Fruit fly (Drosophila melanogaster) whole organism, embryonic: ENCODE results near the gene CG42814.

ENCODE experiments used
- Abd-B ChIP-seq: fragments of 200-800 bp; sonication (Bioruptor generic); optimal IDR thresholded peaks from 2 replicates; lab custom pipeline; 2018; ENCODE audit warnings: missing biosample characterization, mild to moderate bottlenecking, missing genetic modification characterization, moderate library complexity
- CG1233 ChIP-seq: fragments of 200-800 bp; sonication (Bioruptor generic); optimal IDR thresholded peaks from 4 replicates; lab custom pipeline; 2018; ENCODE audit warnings: missing biosample characterization, mild to moderate bottlenecking, missing genetic modification characterization
- CG13123 ChIP-seq: fragments of 200-800 bp; sonication (Bioruptor generic); optimal IDR thresholded peaks from 2 replicates; lab custom pipeline; 2016; ENCODE audit warnings: missing biosample characterization, missing genetic modification characterization
- CG14965 ChIP-seq: fragments of 200-800 bp; sonication (Bioruptor generic); optimal IDR thresholded peaks from 2 replicates; lab custom pipeline; 2016; ENCODE audit warnings: missing biosample characterization, missing genetic modification characterization, borderline replicate concordance
- CG1602 ChIP-seq: fragments of 200-800 bp; sonication (Bioruptor generic); optimal IDR thresholded peaks from 3 replicates; lab custom pipeline; 2016; ENCODE audit warnings: missing biosample characterization, missing genetic modification characterization
- CG17359 ChIP-seq: fragments of 200-800 bp; sonication (Bioruptor generic); optimal IDR thresholded peaks from 3 replicates; lab custom pipeline; 2018; ENCODE audit warnings: missing biosample characterization, mild to moderate bottlenecking, missing genetic modification characterization, moderate library complexity
- CG18262 ChIP-seq: fragments of 200-800 bp; optimal IDR thresholded peaks from 3 replicates; lab custom pipeline; 2019; ENCODE audit warnings: missing biosample characterization, mild to moderate bottlenecking, missing genetic modification characterization, moderate library complexity
- CG1832 ChIP-seq: fragments of 200-800 bp; sonication (Bioruptor generic); optimal IDR thresholded peaks from 2 replicates; lab custom pipeline; 2017; ENCODE audit warnings: missing biosample characterization, mild to moderate bottlenecking, missing genetic modification characterization, inconsistent platforms
- CG6272 ChIP-seq: fragments of 200-800 bp; sonication (Bioruptor generic); IDR thresholded peaks from 2 replicates; pipeline ENCODE4 v1.3.6; 2022; ENCODE audit warnings: missing biosample characterization, missing genetic modification characterization
- CG6765 ChIP-seq: fragments of 200-800 bp; sonication (Bioruptor generic); optimal IDR thresholded peaks from 3 replicates; lab custom pipeline; 2017; ENCODE audit warnings: missing biosample characterization, mild to moderate bottlenecking, missing genetic modification characterization
- CG7745 ChIP-seq: fragments of 200-800 bp; sonication (Bioruptor generic); optimal IDR thresholded peaks from 2 replicates; lab custom pipeline; 2018; ENCODE audit warnings: missing biosample characterization, mild to moderate bottlenecking, missing genetic modification characterization, moderate library complexity
- CG8089 ChIP-seq: fragments of 200-800 bp; sonication (Bioruptor generic); optimal IDR thresholded peaks from 3 replicates; lab custom pipeline; 2016; ENCODE audit warnings: missing biosample characterization, missing genetic modification characterization
- CG8290 ChIP-seq, 3 experiments: fragments of 200-800 bp; sonication (Bioruptor generic); optimal IDR thresholded peaks; 2 replicates each; lab custom pipeline; 2016 to 2019; ENCODE audit warnings: missing biosample characterization in 3 of 3, missing genetic modification characterization in 3 of 3, mild to moderate bottlenecking in 2 of 3, moderate library complexity in 1 of 3
- CG9215 ChIP-seq: fragments of 200-800 bp; sonication (Bioruptor generic); IDR thresholded peaks from 2 replicates; pipeline ENCODE4 v1.3.6; 2022; ENCODE audit warnings: missing biosample characterization, missing genetic modification characterization
- CG9817 ChIP-seq: fragments of 200-800 bp; sonication (Bioruptor generic); optimal IDR thresholded peaks from 2 replicates; lab custom pipeline; 2018; ENCODE audit warnings: missing biosample characterization, mild to moderate bottlenecking, missing genetic modification characterization, moderate library complexity
- CTCF ChIP-seq: fragments of 200-800 bp; sonication (Bioruptor generic); optimal IDR thresholded peaks from 2 replicates; lab custom pipeline; 2017; ENCODE audit warnings: missing biosample characterization, mild to moderate bottlenecking, missing genetic modification characterization, moderate library complexity
- Dbx ChIP-seq: fragments of 200-800 bp; sonication (Bioruptor generic); IDR thresholded peaks from 3 replicates; pipeline ENCODE4 v1.3.6; 2022; ENCODE audit warnings: missing biosample characterization, missing genetic modification characterization
- Dek ChIP-seq: fragments of 200-800 bp; sonication (Bioruptor generic); optimal IDR thresholded peaks from 3 replicates; lab custom pipeline; 2019; ENCODE audit warnings: missing biosample characterization, mild to moderate bottlenecking, missing genetic modification characterization, moderate library complexity
- Doc3 ChIP-seq: fragments of 200-800 bp; sonication (Bioruptor generic); IDR thresholded peaks from 3 replicates; pipeline ENCODE4 v1.3.6; 2022; ENCODE audit warnings: missing biosample characterization, missing genetic modification characterization; ENCODE audit not compliant: partially characterized antibody
- Fer2 ChIP-seq: fragments of 200-800 bp; sonication (Bioruptor generic); optimal IDR thresholded peaks from 2 replicates; lab custom pipeline; 2018; ENCODE audit warnings: missing biosample characterization, mild to moderate bottlenecking, missing genetic modification characterization, moderate library complexity
- HLH3B ChIP-seq: fragments of 200-800 bp; sonication (Bioruptor generic); IDR thresholded peaks from 2 replicates; pipeline ENCODE4 v1.3.6; 2022; ENCODE audit warnings: missing biosample characterization, missing genetic modification characterization
- Hmr ChIP-seq: fragments of 200-800 bp; sonication (Bioruptor generic); optimal IDR thresholded peaks from 3 replicates; lab custom pipeline; 2017; ENCODE audit warnings: mild to moderate bottlenecking, missing biosample characterization, missing genetic modification reagents, missing genetic modification characterization
- Hr51 ChIP-seq, 2 experiments: fragments of 200-800 bp; sonication (Bioruptor generic); optimal IDR thresholded peaks; 2 replicates in 1 of 2; 3 replicates in 1 of 2; lab custom pipeline; 2016 to 2018; ENCODE audit warnings: missing biosample characterization in 2 of 2, missing genetic modification characterization in 2 of 2, mild to moderate bottlenecking in 1 of 2, moderate library complexity in 1 of 2
- Hsf ChIP-seq: fragments of 200-800 bp; sonication (Bioruptor generic); optimal IDR thresholded peaks from 3 replicates; lab custom pipeline; 2016; ENCODE audit warnings: missing biosample characterization, missing genetic modification characterization
- MESR4 ChIP-seq: fragments of 200-800 bp; sonication (Bioruptor generic); optimal IDR thresholded peaks from 2 replicates; lab custom pipeline; 2018; ENCODE audit warnings: missing biosample characterization, mild to moderate bottlenecking, missing genetic modification characterization, moderate library complexity
- Mes4 ChIP-seq: fragments of 200-800 bp; sonication (Bioruptor generic); optimal IDR thresholded peaks from 2 replicates; lab custom pipeline; 2016; ENCODE audit warnings: missing biosample characterization, missing genetic modification characterization
- Myb ChIP-seq: fragments of 200-800 bp; sonication (Bioruptor generic); optimal IDR thresholded peaks from 2 replicates; lab custom pipeline; 2016; ENCODE audit warnings: missing biosample characterization, missing genetic modification characterization
- NC2β ChIP-seq: fragments of 200-800 bp; sonication (Bioruptor generic); optimal IDR thresholded peaks from 2 replicates; lab custom pipeline; 2016; ENCODE audit warnings: missing biosample characterization, missing genetic modification characterization
- PHDP ChIP-seq: fragments of 200-800 bp; sonication (Bioruptor generic); optimal IDR thresholded peaks from 3 replicates; lab custom pipeline; 2018; ENCODE audit warnings: missing biosample characterization, mild to moderate bottlenecking, missing genetic modification characterization, moderate library complexity
- Sin3A ChIP-seq: fragments of >200 bp; optimal IDR thresholded peaks from 2 replicates; lab custom pipeline; 2018
- Tbp ChIP-seq: fragments of >200 bp; optimal IDR thresholded peaks from 2 replicates; lab custom pipeline; 2018; ENCODE audit warnings: missing biosample characterization, missing genetic modification characterization
- ara ChIP-seq: fragments of 200-800 bp; sonication (Bioruptor generic); IDR thresholded peaks from 2 replicates; pipeline ENCODE4 v1.3.6; 2022; ENCODE audit warnings: missing biosample characterization, missing genetic modification characterization
- crc ChIP-seq: fragments of 200-800 bp; sonication (Bioruptor generic); optimal IDR thresholded peaks from 2 replicates; lab custom pipeline; 2016; ENCODE audit warnings: missing biosample characterization, missing genetic modification characterization
- cwo ChIP-seq: fragments of 200-800 bp; sonication (Bioruptor generic); optimal IDR thresholded peaks from 3 replicates; lab custom pipeline; 2017; ENCODE audit warnings: missing biosample characterization, missing genetic modification characterization, mild to moderate bottlenecking, moderate library complexity, missing genetic modification reagents
- eyg ChIP-seq: fragments of 200-800 bp; sonication (Bioruptor generic); optimal IDR thresholded peaks from 3 replicates; lab custom pipeline; 2016; ENCODE audit warnings: missing biosample characterization, missing genetic modification characterization
- grau ChIP-seq: fragments of 200-800 bp; optimal IDR thresholded peaks from 3 replicates; lab custom pipeline; 2019; ENCODE audit warnings: missing biosample characterization, mild to moderate bottlenecking, missing genetic modification characterization, moderate library complexity
- grn ChIP-seq: fragments of 200-800 bp; sonication (Bioruptor generic); optimal IDR thresholded peaks from 3 replicates; lab custom pipeline; 2017; ENCODE audit warnings: missing biosample characterization, missing genetic modification characterization
- her ChIP-seq: fragments of 200-800 bp; sonication (Bioruptor generic); optimal IDR thresholded peaks from 2 replicates; lab custom pipeline; 2016; ENCODE audit warnings: missing biosample characterization, missing genetic modification characterization
- insv ChIP-seq, 2 experiments: fragments of 200-800 bp; sonication (Bioruptor generic); optimal IDR thresholded peaks; 3 replicates each; lab custom pipeline; 2016 to 2018; ENCODE audit warnings: missing biosample characterization in 2 of 2, missing genetic modification characterization in 2 of 2
- pan ChIP-seq, 4 experiments: fragments of >200 bp in 3 of 4; fragments of 200-800 bp in 1 of 4; sonication (Bioruptor generic) in 1 of 4; optimal IDR thresholded peaks in 3 of 4; IDR thresholded peaks in 1 of 4; 2 replicates each; pipeline versions ENCODE4 v1.3.6 to Lab custom; 2017 to 2022; ENCODE audit warnings: missing biosample characterization in 2 of 4, missing genetic modification characterization in 2 of 4, mixed read lengths in 1 of 4
- pita ChIP-seq: fragments of 200-800 bp; sonication (Bioruptor generic); optimal IDR thresholded peaks from 2 replicates; lab custom pipeline; 2017; ENCODE audit warnings: missing biosample characterization, mild to moderate bottlenecking, missing genetic modification characterization
- repo ChIP-seq: fragments of 200-800 bp; sonication (Bioruptor generic); optimal IDR thresholded peaks from 2 replicates; lab custom pipeline; 2016; ENCODE audit warnings: missing biosample characterization, missing genetic modification characterization
- slou ChIP-seq: fragments of 200-800 bp; sonication (Bioruptor generic); optimal IDR thresholded peaks from 3 replicates; lab custom pipeline; 2016; ENCODE audit warnings: missing biosample characterization, missing genetic modification characterization
- sob ChIP-seq: fragments of 200-800 bp; sonication (Bioruptor generic); IDR thresholded peaks from 2 replicates; pipeline ENCODE4 v1.3.6; 2022; ENCODE audit warnings: missing biosample characterization, missing genetic modification characterization
- sqz ChIP-seq: fragments of 200-800 bp; sonication (Bioruptor generic); optimal IDR thresholded peaks from 3 replicates; lab custom pipeline; 2018; ENCODE audit warnings: missing biosample characterization, mild to moderate bottlenecking, missing genetic modification characterization
- vnd ChIP-seq: fragments of 200-800 bp; sonication (Bioruptor generic); IDR thresholded peaks from 3 replicates; pipeline ENCODE4 v1.3.6; 2022; ENCODE audit warnings: missing biosample characterization, missing genetic modification characterization; ENCODE audit not compliant: partially characterized antibody
- wek ChIP-seq: fragments of 200-800 bp; sonication (Bioruptor generic); optimal IDR thresholded peaks from 3 replicates; lab custom pipeline; 2018; ENCODE audit warnings: missing biosample characterization, mild to moderate bottlenecking, missing genetic modification characterization, moderate library complexity
- zfh2 ChIP-seq: fragments of 200-800 bp; sonication (Bioruptor generic); optimal IDR thresholded peaks from 2 replicates; lab custom pipeline; 2016; ENCODE audit warnings: missing biosample characterization, missing genetic modification characterization

CG42814 gene

DNA sequence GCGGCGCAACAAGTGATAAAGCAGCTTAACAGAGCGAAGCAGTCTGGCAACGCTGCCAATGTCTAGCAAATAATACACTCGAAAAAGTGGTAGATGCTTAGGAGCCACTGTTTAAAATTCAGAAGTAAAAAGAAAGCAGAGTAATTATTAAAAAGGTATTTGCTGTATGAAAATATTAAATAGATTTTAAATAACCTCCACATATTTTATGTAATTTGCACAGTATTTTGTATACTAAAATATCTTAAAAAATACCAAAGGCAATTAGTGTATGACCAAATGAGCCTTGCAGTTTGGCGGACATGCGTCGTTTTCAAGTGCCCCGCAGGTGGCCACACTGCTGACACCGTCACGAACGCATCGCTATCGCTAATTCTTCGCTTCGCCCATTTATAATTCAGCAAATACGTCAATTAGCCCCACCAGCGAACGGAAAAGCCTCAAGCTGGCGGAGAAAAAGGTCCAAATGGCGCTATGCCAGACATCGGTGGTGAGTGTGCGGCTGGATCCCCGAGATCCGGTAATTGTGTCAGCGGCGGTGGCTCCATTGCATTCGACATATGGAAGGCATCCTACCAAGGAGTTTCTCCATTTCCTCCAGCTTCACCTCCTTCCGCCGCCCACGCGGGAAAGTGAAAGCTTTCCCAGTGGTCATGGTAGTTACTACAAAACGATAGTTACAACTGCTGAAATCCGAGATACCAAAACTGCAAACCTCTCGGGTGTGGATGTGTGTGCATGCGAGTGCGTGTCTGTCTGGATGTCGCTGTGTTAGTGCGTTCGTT, 24.1 kb upstream of the CG42814 start, which contains the start of gene pll (continued):
- peak; percentile 38 for TF ChIP-seq CG8089 (GFP tag; lab: Kevin White, UChicago)
- peak; percentile 80 for TF ChIP-seq grau (tag; lab: Kevin White, UChicago)
- TF ChIP-seq CG13123 (GFP tag; lab: Kevin White, UChicago) = peak; percentile 79
- TF ChIP-seq eyg (GFP tag; lab: Kevin White, UChicago) = peak; percentile 59
- peak; percentile 81 for TF ChIP-seq CG9817 (tag; lab: Kevin White, UChicago)
- no peak for TF ChIP-seq her
- TF ChIP-seq CG7745 (tag; lab: Kevin White, UChicago) = no peak
- TF ChIP-seq crc = peak; percentile 64
- peak; percentile 85 for TF ChIP-seq CG9215 (GFP tag; lab: Robert Waterston, UW)
- peak; percentile 66 for TF ChIP-seq zfh2
- TF ChIP-seq Myb = peak; percentile 43
- TF ChIP-seq repo (GFP tag; lab: Kevin White, UChicago) = peak; percentile 29
- TF ChIP-seq CG8290 (GFP tag; optimal IDR thresholded peaks at IDR 0.05; lab: Kevin White, UChicago) = no peak
- no peak for TF ChIP-seq CG8290 (tag; optimal IDR thresholded peaks at IDR 0.05; lab: Kevin White, UChicago)
- TF ChIP-seq insv (GFP tag; optimal IDR thresholded peaks at IDR 0.05; lab: Kevin White, UChicago) = peak in 1 of 2 experiments; percentile 47
- TF ChIP-seq ara (GFP tag; lab: Robert Waterston, UW) = peak; percentile 80
- peak; percentile 81 for TF ChIP-seq CG1602 (GFP tag; lab: Kevin White, UChicago)
- peak; percentile 74 for TF ChIP-seq CG18262
- peak; percentile 10 for TF ChIP-seq Mes4 (GFP tag; lab: Kevin White, UChicago)
- no peak for TF ChIP-seq CG14965
- peak; percentile 82 for TF ChIP-seq PHDP (tag; lab: Kevin White, UChicago)
- TF ChIP-seq Hr51 (GFP tag; optimal IDR thresholded peaks at IDR 0.05; lab: Kevin White, UChicago) = peak; percentile 70 to 77
- peak; percentile 86 for TF ChIP-seq CG17359 (tag; lab: Kevin White, UChicago)
- TF ChIP-seq pita (GFP tag; lab: Kevin White, UChicago) = no peak
- peak; percentile 78 for TF ChIP-seq Dek (tag; lab: Kevin White, UChicago)
- peak; percentile 69 for TF ChIP-seq Tbp (GFP tag; lab: Kevin White, UChicago)
- peak; percentile 89 for TF ChIP-seq HLH3B (GFP tag; lab: Robert Waterston, UW)
- peak; percentile 84 for TF ChIP-seq Hsf (GFP tag; lab: Kevin White, UChicago)
- peak; percentile 8 for TF ChIP-seq CG6765 (GFP tag; lab: Kevin White, UChicago)
- TF ChIP-seq vnd (GFP tag; lab: Robert Waterston, UW) = 0 out of 3 replicates have a peak, but pooled peaks have one; percentile 9
- peak; percentile 72 for TF ChIP-seq CG1233
- TF ChIP-seq Dbx (GFP tag; lab: Robert Waterston, UW) = peak; percentile 90
- TF ChIP-seq slou (GFP tag; lab: Kevin White, UChicago) = peak; percentile 38
- no peak for TF ChIP-seq pan (optimal IDR thresholded peaks at IDR 0.05; lab: Kevin White, UChicago)
- peak in 1 of 2 experiments; percentile 94 for TF ChIP-seq pan (GFP tag; optimal IDR thresholded peaks at IDR 0.05 in 1 of 2, IDR thresholded peaks at IDR 0.05 in 1 of 2)
- no peak for TF ChIP-seq grn (GFP tag; lab: Kevin White, UChicago)
- TF ChIP-seq CTCF = no peak
- peak; percentile 76 for TF ChIP-seq MESR4 (GFP tag; lab: Kevin White, UChicago)
- TF ChIP-seq sqz (GFP tag; lab: Kevin White, UChicago) = no peak
- TF ChIP-seq Fer2 (tag; lab: Kevin White, UChicago) = peak; percentile 66
- peak; percentile 65 for TF ChIP-seq cwo (GFP tag; lab: Kevin White, UChicago)
- TF ChIP-seq sob = peak; percentile 89
- TF ChIP-seq Sin3A = peak; percentile 91
- peak; percentile 88 for TF ChIP-seq Hmr (GFP tag; lab: Kevin White, UChicago)
- no peak for TF ChIP-seq CG1832
- TF ChIP-seq wek = no peak
- peak; percentile 83 for TF ChIP-seq Abd-B (GFP tag; lab: Kevin White, UChicago)
- peak; percentile 53 for TF ChIP-seq NC2β
- peak; percentile 87 for TF ChIP-seq CG6272 (GFP tag; lab: Robert Waterston, UW)
- no peak for TF ChIP-seq Doc3
